Fruit fly (Drosophila melanogaster): ENCODE data around the gene upd3.

The upd3 gene

dm6 chrX:18239301-18239700, 37.7 kb upstream of the upd3 start (continued):
- TF ChIP-seq CG34224 (GFP tag; IDR thresholded peaks at IDR 0.05; ENCODE audit: partially characterized antibody) (no peak), NFAT (GFP tag; IDR thresholded peaks at IDR 0.05) (peak; percentile 57), E2f2 (GFP tag; IDR thresholded peaks at IDR 0.05) (no peak), Dek (tag; optimal IDR thresholded peaks at IDR 0.05) (no peak), CG6254 (GFP tag; optimal IDR thresholded peaks at IDR 0.05) (no peak), lab (GFP tag; optimal IDR thresholded peaks at IDR 0.05) (peak; percentile 12), CG10209 (GFP tag; optimal IDR thresholded peaks at IDR 0.05) (no peak), ken (GFP tag; IDR thresholded peaks at IDR 0.05) (peak; percentile 59; the same call in 2 of the 3 replicates), CG10366 (GFP tag; IDR thresholded peaks at IDR 0.05) (no peak), CoRest (tag; optimal IDR thresholded peaks at IDR 0.05) (peak; percentile 42), luna (GFP tag; optimal IDR thresholded peaks at IDR 0.05) (no peak), sc (optimal IDR thresholded peaks at IDR 0.05) (no peak), sc (GFP tag; optimal IDR thresholded peaks at IDR 0.05) (no peak), D19A (tag; optimal IDR thresholded peaks at IDR 0.05) (no peak), crol (GFP tag; IDR thresholded peaks at IDR 0.05) (no peak), Awh (GFP tag; IDR thresholded peaks at IDR 0.05) (no peak), pb (GFP tag; optimal IDR thresholded peaks at IDR 0.05) (peak; percentile 7), shn (GFP tag; optimal IDR thresholded peaks at IDR 0.05) (peak; percentile 28), nmo (GFP tag; optimal IDR thresholded peaks at IDR 0.05) (peak; percentile 18), dmrt99B (tag; optimal IDR thresholded peaks at IDR 0.05) (no peak), croc (GFP tag; conservative IDR thresholded peaks at IDR 0.05) (no peak), usp (GFP tag; optimal IDR thresholded peaks at IDR 0.05) (no peak), cato (GFP tag; optimal IDR thresholded peaks at IDR 0.05; ENCODE audit: borderline replicate concordance) (no peak), Atf3 (GFP tag; optimal IDR thresholded peaks at IDR 0.05) (peak; percentile 1), sima (GFP tag; optimal IDR thresholded peaks at IDR 0.05) (no peak), tap (tag; optimal IDR thresholded peaks at IDR 0.05) (no peak), CG12236 (GFP tag; optimal IDR thresholded peaks at IDR 0.05) (no peak), btn (GFP tag; optimal IDR thresholded peaks at IDR 0.05) (no peak), rib (GFP tag; IDR thresholded peaks at IDR 0.05) (no peak), zen2 (GFP tag; IDR thresholded peaks at IDR 0.05; ENCODE audit: partially characterized antibody) (no peak), Mad (GFP tag; optimal IDR thresholded peaks at IDR 0.05) (peak; percentile 0), CG4854 (GFP tag; optimal IDR thresholded peaks at IDR 0.05) (no peak), TFAM (GFP tag; optimal IDR thresholded peaks at IDR 0.05) (no peak), phol (tag; optimal IDR thresholded peaks at IDR 0.05) (peak; percentile 17), CHES-1-like (GFP tag; optimal IDR thresholded peaks at IDR 0.05) (no peak), fru (optimal IDR thresholded peaks at IDR 0.05) (no peak), CG13123 (GFP tag; optimal IDR thresholded peaks at IDR 0.05) (no peak), CG42726 (GFP tag; IDR thresholded peaks at IDR 0.05; ENCODE audit: partially characterized antibody) (peak; percentile 82; the same call in 1 of the 2 replicates), CG6654 (GFP tag; optimal IDR thresholded peaks at IDR 0.05) (no peak), al (GFP tag; IDR thresholded peaks at IDR 0.05) (0 out of 2 replicates have a peak, but pooled peaks have one; percentile 30), chif (GFP tag; optimal IDR thresholded peaks at IDR 0.05) (peak in 1 of 2 experiments; percentile 63), pfk (GFP tag; optimal IDR thresholded peaks at IDR 0.05) (no peak), CG10654 (GFP tag; optimal IDR thresholded peaks at IDR 0.05) (peak; percentile 15), psq (GFP tag; optimal IDR thresholded peaks at IDR 0.05) (no peak), Sry-δ (GFP tag; optimal IDR thresholded peaks at IDR 0.05) (no peak), fu2 (GFP tag; optimal IDR thresholded peaks at IDR 0.05) (no peak), z (GFP tag; IDR thresholded peaks at IDR 0.05) (no peak), CG15514 (GFP tag; optimal IDR thresholded peaks at IDR 0.05) (no peak), vfl (GFP tag; optimal IDR thresholded peaks at IDR 0.05) (no peak), vnd (GFP tag; IDR thresholded peaks at IDR 0.05; ENCODE audit: partially characterized antibody) (no peak), Dbx (GFP tag; IDR thresholded peaks at IDR 0.05) (peak; percentile 47; the same call in 1 of the 3 replicates), NC2β (GFP tag; optimal IDR thresholded peaks at IDR 0.05) (no peak)
